Fruit fly (Drosophila melanogaster) whole organism, embryonic: Measurements from ENCODE around the gene Sidpn.

ENCODE experiments used
- Ada2b ChIP-seq: fragments of 200-800 bp; sonication (Bioruptor generic); IDR thresholded peaks from 2 replicates; pipeline ENCODE4 v1.3.6; 2022; ENCODE audit warnings: missing biosample characterization, missing genetic modification characterization
- Adf1 ChIP-seq: fragments of 200-800 bp; sonication (Bioruptor generic); IDR thresholded peaks from 2 replicates; pipeline ENCODE4 v1.3.6; 2022; ENCODE audit warnings: missing biosample characterization, missing genetic modification characterization
- Atf6 ChIP-seq: fragments of 200-800 bp; sonication (Bioruptor generic); IDR thresholded peaks from 2 replicates; pipeline ENCODE4 v1.3.6; 2022; ENCODE audit warnings: missing biosample characterization, missing genetic modification characterization
- CG10147 ChIP-seq: fragments of 200-800 bp; sonication (Bioruptor generic); optimal IDR thresholded peaks from 2 replicates; lab custom pipeline; 2019; ENCODE audit warnings: missing biosample characterization, mild to moderate bottlenecking, missing genetic modification characterization, moderate library complexity
- CG10274 ChIP-seq: fragments of 200-800 bp; sonication (Bioruptor generic); optimal IDR thresholded peaks from 3 replicates; lab custom pipeline; 2017; ENCODE audit warnings: missing biosample characterization, mild to moderate bottlenecking, missing genetic modification characterization
- CG11085 ChIP-seq: fragments of 200-800 bp; sonication (Bioruptor generic); IDR thresholded peaks from 2 replicates; pipeline ENCODE4 v1.3.6; 2022; ENCODE audit warnings: missing biosample characterization, missing genetic modification characterization
- CG11456 ChIP-seq: fragments of 200-800 bp; sonication (Bioruptor generic); IDR thresholded peaks from 3 replicates; pipeline ENCODE4 v1.3.6; 2022; ENCODE audit warnings: missing biosample characterization, missing genetic modification characterization
- CG11695 ChIP-seq: fragments of 200-800 bp; sonication (Bioruptor generic); IDR thresholded peaks from 3 replicates; pipeline ENCODE4 v1.3.6; 2022; ENCODE audit warnings: missing biosample characterization, missing genetic modification characterization
- CG12104 ChIP-seq: fragments of 200-800 bp; sonication (Bioruptor generic); optimal IDR thresholded peaks from 3 replicates; lab custom pipeline; 2016; ENCODE audit warnings: missing biosample characterization, missing genetic modification characterization
- CG12769 ChIP-seq: fragments of 200-800 bp; sonication (Bioruptor generic); optimal IDR thresholded peaks from 2 replicates; lab custom pipeline; 2019; ENCODE audit warnings: missing biosample characterization, mild to moderate bottlenecking, missing genetic modification characterization, moderate library complexity
- CG14441 ChIP-seq: fragments of 200-800 bp; sonication (Bioruptor generic); IDR thresholded peaks from 2 replicates; pipeline ENCODE4 v1.3.6; 2022; ENCODE audit warnings: missing biosample characterization, missing genetic modification characterization
- CG33557 ChIP-seq: fragments of 200-800 bp; sonication (Bioruptor generic); optimal IDR thresholded peaks from 2 replicates; lab custom pipeline; 2019; ENCODE audit warnings: missing biosample characterization, mild to moderate bottlenecking, missing genetic modification characterization, moderate library complexity
- CG4360 ChIP-seq: fragments of 200-800 bp; sonication (Bioruptor generic); IDR thresholded peaks from 2 replicates; pipeline ENCODE4 v1.3.6; 2022; ENCODE audit warnings: missing biosample characterization, missing genetic modification characterization
- CG6765 ChIP-seq: fragments of 200-800 bp; sonication (Bioruptor generic); optimal IDR thresholded peaks from 3 replicates; lab custom pipeline; 2017; ENCODE audit warnings: missing biosample characterization, mild to moderate bottlenecking, missing genetic modification characterization
- CG7745 ChIP-seq: fragments of 200-800 bp; sonication (Bioruptor generic); optimal IDR thresholded peaks from 2 replicates; lab custom pipeline; 2018; ENCODE audit warnings: missing biosample characterization, mild to moderate bottlenecking, missing genetic modification characterization, moderate library complexity
- Lim3 ChIP-seq: fragments of 200-800 bp; sonication (Bioruptor generic); IDR thresholded peaks from 2 replicates; pipeline ENCODE4 v1.3.6; 2022; ENCODE audit warnings: missing biosample characterization, missing genetic modification characterization
- Med ChIP-seq: fragments of 200-800 bp; sonication (Bioruptor generic); peaks from one replicate; lab custom pipeline; 2016; ENCODE audit warnings: missing biosample characterization, missing genetic modification characterization, mild to moderate bottlenecking, inconsistent platforms, moderate library complexity
- Mes4 ChIP-seq: fragments of 200-800 bp; sonication (Bioruptor generic); optimal IDR thresholded peaks from 2 replicates; lab custom pipeline; 2016; ENCODE audit warnings: missing biosample characterization, missing genetic modification characterization
- Neu2 ChIP-seq: fragments of 200-800 bp; sonication (Bioruptor generic); optimal IDR thresholded peaks from 3 replicates; lab custom pipeline; 2016; ENCODE audit warnings: missing biosample characterization, missing genetic modification characterization, borderline replicate concordance
- Nf-YB ChIP-seq: fragments of 200-800 bp; sonication (Bioruptor generic); optimal IDR thresholded peaks from 3 replicates; lab custom pipeline; 2019; ENCODE audit warnings: missing biosample characterization, mild to moderate bottlenecking, missing genetic modification characterization, moderate library complexity
- PHDP ChIP-seq: fragments of 200-800 bp; sonication (Bioruptor generic); optimal IDR thresholded peaks from 3 replicates; lab custom pipeline; 2018; ENCODE audit warnings: missing biosample characterization, mild to moderate bottlenecking, missing genetic modification characterization, moderate library complexity
- Ptx1 ChIP-seq: fragments of 200-800 bp; sonication (Bioruptor generic); IDR thresholded peaks from 2 replicates; pipeline ENCODE4 v1.3.6; 2022; ENCODE audit warnings: missing biosample characterization, missing genetic modification characterization
- Tbp ChIP-seq: fragments of >200 bp; optimal IDR thresholded peaks from 2 replicates; lab custom pipeline; 2018; ENCODE audit warnings: missing biosample characterization, missing genetic modification characterization
- Xbp1 ChIP-seq: fragments of 200-800 bp; sonication (Bioruptor generic); optimal IDR thresholded peaks from 3 replicates; lab custom pipeline; 2016; ENCODE audit warnings: missing biosample characterization, mild to moderate bottlenecking, missing genetic modification characterization
- ab ChIP-seq: fragments of 200-800 bp; sonication (Bioruptor generic); optimal IDR thresholded peaks from 2 replicates; lab custom pipeline; 2016; ENCODE audit warnings: missing biosample characterization, missing genetic modification characterization
- dati ChIP-seq: fragments of 200-800 bp; sonication (Bioruptor generic); IDR thresholded peaks from 2 replicates; pipeline ENCODE4 v1.3.6; 2022; ENCODE audit warnings: missing biosample characterization, missing genetic modification characterization
- dmrt99B ChIP-seq: fragments of 200-800 bp; sonication (Bioruptor generic); optimal IDR thresholded peaks from 2 replicates; lab custom pipeline; 2018; ENCODE audit warnings: missing biosample characterization, mild to moderate bottlenecking, missing genetic modification characterization, moderate library complexity
- exex ChIP-seq: fragments of 200-800 bp; sonication (Bioruptor generic); optimal IDR thresholded peaks from 4 replicates; lab custom pipeline; 2018; ENCODE audit warnings: missing biosample characterization, mild to moderate bottlenecking, missing genetic modification characterization, moderate library complexity
- fu2 ChIP-seq: fragments of 200-800 bp; sonication (Bioruptor generic); optimal IDR thresholded peaks from 2 replicates; lab custom pipeline; 2016; ENCODE audit warnings: missing biosample characterization, missing genetic modification characterization
- gce ChIP-seq: fragments of 200-800 bp; sonication (Bioruptor generic); IDR thresholded peaks from 3 replicates; pipeline ENCODE4 v1.3.6; 2022; ENCODE audit warnings: missing biosample characterization, missing genetic modification characterization
- hkb ChIP-seq, 2 experiments: fragments of 200-800 bp in 1 of 2; fragments of >200 bp in 1 of 2; sonication (Bioruptor generic) in 1 of 2; IDR thresholded peaks in 1 of 2; optimal IDR thresholded peaks in 1 of 2; 2 replicates each; pipeline versions ENCODE4 v1.3.6 to Lab custom; 2017 to 2022; ENCODE audit warnings: missing biosample characterization in 1 of 2, missing genetic modification characterization in 1 of 2
- hth ChIP-seq: fragments of >200 bp; optimal IDR thresholded peaks from 2 replicates; lab custom pipeline; 2017; ENCODE audit warnings: inconsistent platforms
- ind ChIP-seq: fragments of 200-800 bp; sonication (Bioruptor generic); optimal IDR thresholded peaks from 3 replicates; lab custom pipeline; 2016; ENCODE audit warnings: missing biosample characterization, missing genetic modification characterization
- kni ChIP-seq: fragments of 200-800 bp; sonication (Bioruptor generic); optimal IDR thresholded peaks from 3 replicates; lab custom pipeline; 2017; ENCODE audit warnings: mild to moderate bottlenecking, missing biosample characterization, missing genetic modification reagents, missing genetic modification characterization
- maf-S ChIP-seq: fragments of 200-800 bp; sonication (Bioruptor generic); optimal IDR thresholded peaks from 2 replicates; lab custom pipeline; 2016; ENCODE audit warnings: missing biosample characterization, missing genetic modification characterization
- org-1 ChIP-seq: fragments of 200-800 bp; sonication (Bioruptor generic); optimal IDR thresholded peaks from 2 replicates; lab custom pipeline; 2017; ENCODE audit warnings: missing biosample characterization, missing genetic modification characterization
- phol ChIP-seq: fragments of 200-800 bp; sonication (Bioruptor generic); optimal IDR thresholded peaks from 3 replicates; lab custom pipeline; 2018; ENCODE audit warnings: missing biosample characterization, mild to moderate bottlenecking, missing genetic modification characterization, moderate library complexity
- pita ChIP-seq: fragments of 200-800 bp; sonication (Bioruptor generic); optimal IDR thresholded peaks from 2 replicates; lab custom pipeline; 2017; ENCODE audit warnings: missing biosample characterization, mild to moderate bottlenecking, missing genetic modification characterization
- run ChIP-seq: fragments of 200-800 bp; sonication (Bioruptor generic); optimal IDR thresholded peaks from 3 replicates; lab custom pipeline; 2018; ENCODE audit warnings: missing biosample characterization, mild to moderate bottlenecking, missing genetic modification characterization
- sens ChIP-seq: fragments of 200-800 bp; sonication (Bioruptor generic); peaks from one replicate; lab custom pipeline; 2016; ENCODE audit warnings: missing biosample characterization, missing genetic modification characterization
- sens-2 ChIP-seq: fragments of 200-800 bp; sonication (Bioruptor generic); IDR thresholded peaks from 2 replicates; pipeline ENCODE4 v1.3.6; 2022; ENCODE audit warnings: missing biosample characterization, missing genetic modification characterization
- tin ChIP-seq: fragments of 200-800 bp; sonication (Bioruptor generic); optimal IDR thresholded peaks from 3 replicates; lab custom pipeline; 2016; ENCODE audit warnings: missing biosample characterization, missing genetic modification characterization

Gene Sidpn

dm6 chr2L:18987078-18987895 lies 40.2 kb upstream of the Sidpn start, which contains the start of the genes Swip-1 and EMC5 (continued):
- TF ChIP-seq Tbp (GFP tag; lab: Kevin White, UChicago) (no peak), Mes4 (GFP tag; lab: Kevin White, UChicago) (no peak), Ptx1 (GFP tag; lab: Robert Waterston, UW) (peak; percentile 82), exex (tag; lab: Kevin White, UChicago) (peak; percentile 24), CG10147 (peak; percentile 23), CG12769 (tag; lab: Kevin White, UChicago) (no peak), dmrt99B (tag; lab: Kevin White, UChicago) (peak; percentile 52)
- TF ChIP-seq, all 482 proteins: peak for 261

dm6 chr2L:18990133-18990532 lies 37.4 kb upstream of the Sidpn start, which contains the start of gene CG15170:
Gene CG15170 (minus strand): TSS chr2L:18990233.
- no peak for TF ChIP-seq ind (GFP tag; lab: Kevin White, UChicago)
- peak; percentile 41 for TF ChIP-seq exex (tag; lab: Kevin White, UChicago)
- TF ChIP-seq, all 482 proteins: peak for 1

dm6 chr2L:18990720-18991119 lies 36.8 kb upstream of the Sidpn start, which contains the start of gene CG15169:
Gene CG15169 (plus strand): TSS chr2L:18991020.
- TF ChIP-seq Med (GFP tag; lab: Kevin White, UChicago) (peak; percentile 26), sens (GFP tag; lab: Kevin White, UChicago) (no peak), CG11456 (peak; percentile 14; the same call in 1 of the 3 replicates)

dm6 chr2L:18992196-18992595 lies 35.3 kb upstream of the Sidpn start, which contains the start of gene CG46465:
Gene CG46465 (plus strand): TSS chr2L:18992496.
- TF ChIP-seq gce (GFP tag; lab: Robert Waterston, UW) (no peak), CG10274 (GFP tag; lab: Kevin White, UChicago) (no peak), run (tag; lab: Kevin White, UChicago) (no peak), hkb (optimal IDR thresholded peaks at IDR 0.05; lab: Kevin White, UChicago) (no peak), hkb (GFP tag; IDR thresholded peaks at IDR 0.05; lab: Robert Waterston, UW) (no peak), tin (GFP tag; lab: Kevin White, UChicago) (no peak), CG7745 (no peak), CG4360 (GFP tag; lab: Robert Waterston, UW) (no peak), org-1 (GFP tag; lab: Kevin White, UChicago) (no peak), hth (lab: Kevin White, UChicago) (no peak), Atf6 (GFP tag; lab: Robert Waterston, UW) (no peak), CG33557 (no peak), CG11085 (GFP tag; lab: Robert Waterston, UW) (no peak), kni (GFP tag; lab: Kevin White, UChicago) (no peak), Xbp1 (no peak)
- TF ChIP-seq, all 482 proteins: peak for 0

- TF ChIP-seq Neu2 (no peak), CG6765 (GFP tag; lab: Kevin White, UChicago) (no peak), CG12104 (GFP tag; lab: Kevin White, UChicago) (no peak), Adf1 (no peak), Ada2b (GFP tag; lab: Robert Waterston, UW) (no peak), CG11695 (GFP tag; lab: Robert Waterston, UW) (no peak), Lim3 (GFP tag; lab: Robert Waterston, UW) (no peak), sens-2 (GFP tag; lab: Robert Waterston, UW) (no peak), Nf-YB (peak; percentile 10), CG14441 (GFP tag; lab: Robert Waterston, UW) (no peak), dati (no peak), fu2 (GFP tag; lab: Kevin White, UChicago) (no peak), ab (GFP tag; lab: Kevin White, UChicago) (no peak), PHDP (tag; lab: Kevin White, UChicago) (no peak), phol (no peak), maf-S (GFP tag; lab: Kevin White, UChicago) (no peak), pita (GFP tag; lab: Kevin White, UChicago) (no peak)
These were observed 31.7 kb upstream of the Sidpn start, which contains the start of gene CG10650 for dm6 chr2L:18995660-18996417. Gene CG10650 (minus strand): TSS chr2L:18995934.
